Worm (Caenorhabditis elegans): ENCODE results near the gene Y39A3B.7.

DNA sequence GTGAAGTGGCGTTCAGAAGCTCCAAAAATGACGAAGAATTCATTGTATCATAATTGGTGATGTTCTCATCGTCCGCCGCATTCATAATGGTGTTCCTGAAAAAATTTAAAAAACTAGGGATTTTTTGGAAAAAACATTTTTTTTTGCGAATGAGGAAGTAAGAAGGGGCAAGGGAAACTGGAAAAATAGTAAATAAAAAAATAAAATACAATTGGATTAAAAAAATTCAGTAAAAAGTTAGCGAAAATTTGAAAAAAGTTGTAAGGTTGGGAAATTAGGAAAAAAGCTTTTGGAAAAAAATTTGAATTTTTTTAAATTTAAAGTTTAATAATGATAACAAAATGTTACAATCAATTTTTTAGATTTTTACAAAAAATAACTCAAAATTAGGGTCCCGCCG, 36.7 kb upstream of the Y39A3B.7 start, which contains the start of gene ckr-2:
- TF ChIP-seq ztf-29 (GFP tag; IDR thresholded peaks at IDR 0.05) (no peak), T22C8.4 (GFP tag; IDR thresholded peaks at IDR 0.05) (no peak), flt-1 (GFP tag; IDR thresholded peaks at IDR 0.05) (no peak), cog-1 (tag; optimal IDR thresholded peaks at IDR 0.05) (no peak), ref-1 (GFP tag; conservative IDR thresholded peaks at IDR 0.05) (no peak), ztf-23 (GFP tag; IDR thresholded peaks at IDR 0.05) (no peak), tab-1 (GFP tag; IDR thresholded peaks at IDR 0.05) (no peak), klf-2 (GFP tag; conservative IDR thresholded peaks at IDR 0.05) (no peak)
